Fruit fly (Drosophila melanogaster): ENCODE results near the gene CG5653.

Gene CG5653

dm6 chr3L:8953962-8954647, 12.1 kb downstream of the CG5653 start, which contains the start of the genes CG43783 and orb2 (continued):
- TF ChIP-seq Taf1 (GFP tag; IDR thresholded peaks at IDR 0.05) = no peak
- TF ChIP-seq Ada2b (GFP tag; IDR thresholded peaks at IDR 0.05) = no peak
- no peak for TF ChIP-seq row (GFP tag; IDR thresholded peaks at IDR 0.05)
- TF ChIP-seq CG31388 (GFP tag; optimal IDR thresholded peaks at IDR 0.05) = no peak
- peak; percentile 80 for TF ChIP-seq Dref (GFP tag; IDR thresholded peaks at IDR 0.05)
- no peak for TF ChIP-seq mam (GFP tag; optimal IDR thresholded peaks at IDR 0.05)
- no peak for TF ChIP-seq CG30020 (tag; optimal IDR thresholded peaks at IDR 0.05)
- no peak for TF ChIP-seq dan (GFP tag; IDR thresholded peaks at IDR 0.05)
- TF ChIP-seq hkb (optimal IDR thresholded peaks at IDR 0.05) = no peak
- no peak for TF ChIP-seq hkb (GFP tag; IDR thresholded peaks at IDR 0.05)
- no peak for TF ChIP-seq CG1529 (GFP tag; optimal IDR thresholded peaks at IDR 0.05)
- no peak for TF ChIP-seq Fer3 (tag; optimal IDR thresholded peaks at IDR 0.05)
- no peak for TF ChIP-seq stc (GFP tag; IDR thresholded peaks at IDR 0.05)
- no peak for TF ChIP-seq phol (tag; optimal IDR thresholded peaks at IDR 0.05)
- TF ChIP-seq CG11247 (GFP tag; IDR thresholded peaks at IDR 0.05) = no peak
- no peak for TF ChIP-seq chif (GFP tag; optimal IDR thresholded peaks at IDR 0.05)
- no peak for TF ChIP-seq Awh (GFP tag; IDR thresholded peaks at IDR 0.05)
- TF ChIP-seq cg (GFP tag; optimal IDR thresholded peaks at IDR 0.05) = peak; percentile 39
- no peak for TF ChIP-seq nerfin-1 (tag; optimal IDR thresholded peaks at IDR 0.05)
- no peak for TF ChIP-seq ken (GFP tag; IDR thresholded peaks at IDR 0.05)
- TF ChIP-seq aop (GFP tag; IDR thresholded peaks at IDR 0.05) = no peak
- TF ChIP-seq gem (tag; optimal IDR thresholded peaks at IDR 0.05) = no peak
- TF ChIP-seq chinmo (GFP tag; IDR thresholded peaks at IDR 0.05; ENCODE audit: partially characterized antibody) = no peak; the same call in 3 of the 4 replicates
- TF ChIP-seq rib (GFP tag; IDR thresholded peaks at IDR 0.05) = no peak
- no peak for TF ChIP-seq Oli (tag; optimal IDR thresholded peaks at IDR 0.05)
- TF ChIP-seq twi (tag; optimal IDR thresholded peaks at IDR 0.05) = no peak
- TF ChIP-seq CG42726 (GFP tag; IDR thresholded peaks at IDR 0.05; ENCODE audit: partially characterized antibody) = no peak
- no peak for TF ChIP-seq fd3F (GFP tag; optimal IDR thresholded peaks at IDR 0.05)
- peak; percentile 4 for TF ChIP-seq CG12659 (GFP tag; optimal IDR thresholded peaks at IDR 0.05)
- TF ChIP-seq CG17568 (GFP tag; optimal IDR thresholded peaks at IDR 0.05) = no peak
- no peak for TF ChIP-seq CG1233 (GFP tag; optimal IDR thresholded peaks at IDR 0.05)
- TF ChIP-seq nmo (GFP tag; optimal IDR thresholded peaks at IDR 0.05) = no peak
- TF ChIP-seq CG7745 (tag; optimal IDR thresholded peaks at IDR 0.05) = no peak
- TF ChIP-seq Bgb (GFP tag; IDR thresholded peaks at IDR 0.05; ENCODE audit: partially characterized antibody) = peak; percentile 65
- TF ChIP-seq insv (GFP tag; optimal IDR thresholded peaks at IDR 0.05) = no peak
- TF ChIP-seq esg (GFP tag; conservative IDR thresholded peaks at IDR 0.05) = no peak
- TF ChIP-seq jing (GFP tag; optimal IDR thresholded peaks at IDR 0.05) = no peak
- no peak for TF ChIP-seq Camta (GFP tag; optimal IDR thresholded peaks at IDR 0.05)
- TF ChIP-seq Med (GFP tag) = peak; percentile 32
- no peak for TF ChIP-seq ash1 (GFP tag; optimal IDR thresholded peaks at IDR 0.05)
- TF ChIP-seq ERR (GFP tag; optimal IDR thresholded peaks at IDR 0.05) = no peak
- TF ChIP-seq HmgD (GFP tag; optimal IDR thresholded peaks at IDR 0.05) = no peak
- TF ChIP-seq Mes4 (GFP tag; optimal IDR thresholded peaks at IDR 0.05) = no peak
- TF ChIP-seq CG17385 (GFP tag; optimal IDR thresholded peaks at IDR 0.05) = no peak
- TF ChIP-seq lab (GFP tag; optimal IDR thresholded peaks at IDR 0.05) = no peak
- peak; percentile 71; the same call in 2 of the 3 replicates for TF ChIP-seq hb (GFP tag; IDR thresholded peaks at IDR 0.05; ENCODE audit: partially characterized antibody)
- TF ChIP-seq CG17328 (GFP tag; IDR thresholded peaks at IDR 0.05) = no peak
- TF ChIP-seq CG13894 (tag; optimal IDR thresholded peaks at IDR 0.05) = no peak
- TF ChIP-seq Sry-δ (GFP tag; optimal IDR thresholded peaks at IDR 0.05) = peak; percentile 71
- no peak for TF ChIP-seq z (GFP tag; IDR thresholded peaks at IDR 0.05)
- TF ChIP-seq lbe (GFP tag; optimal IDR thresholded peaks at IDR 0.05) = no peak
